Worm (Caenorhabditis elegans) whole organism, late embryonic: Measurements from ENCODE around the gene C46C2.5.

ENCODE experiments used
- C08G9.2 ChIP-seq: sonication (generic microtip); optimal IDR thresholded peaks from 2 replicates; lab custom pipeline; 2016; ENCODE audit warnings: mild to moderate bottlenecking, missing genetic modification characterization, moderate library complexity, missing compliant biosample characterization
- C38D4.7 ChIP-seq: fragments of 200-800 bp; sonication (Bioruptor generic); optimal IDR thresholded peaks from 2 replicates; lab custom pipeline; 2018; ENCODE audit warnings: mild to moderate bottlenecking, missing genetic modification characterization, moderate library complexity, missing compliant biosample characterization
- F13H6.1 ChIP-seq: sonication (generic microtip); optimal IDR thresholded peaks from 2 replicates; lab custom pipeline; 2016; ENCODE audit warnings: missing genetic modification characterization, missing compliant biosample characterization
- T23F11.4 ChIP-seq: fragments of 200-800 bp; sonication (Bioruptor generic); optimal IDR thresholded peaks from 2 replicates; lab custom pipeline; 2018; ENCODE audit warnings: mild to moderate bottlenecking, missing genetic modification characterization, missing compliant biosample characterization
- Y22D7AL.16 ChIP-seq: sonication (generic microtip); optimal IDR thresholded peaks from 2 replicates; lab custom pipeline; 2016; ENCODE audit warnings: missing genetic modification characterization, missing compliant biosample characterization
- ahr-1 ChIP-seq: sonication (generic microtip); optimal IDR thresholded peaks from 2 replicates; lab custom pipeline; 2016; ENCODE audit warnings: missing genetic modification characterization, missing compliant biosample characterization
- ceh-19 ChIP-seq: fragments of 200-800 bp; sonication (Bioruptor generic); optimal IDR thresholded peaks from 2 replicates; lab custom pipeline; 2018; ENCODE audit warnings: mild to moderate bottlenecking, missing genetic modification characterization, missing compliant biosample characterization
- ceh-2 ChIP-seq: sonication (generic microtip); optimal IDR thresholded peaks from 2 replicates; lab custom pipeline; 2016; ENCODE audit warnings: missing genotype, missing genetic modification characterization, missing compliant biosample characterization
- ceh-22 ChIP-seq: sonication (generic microtip); optimal IDR thresholded peaks from 2 replicates; lab custom pipeline; 2017; ENCODE audit warnings: missing biosample characterization, missing genetic modification characterization
- ceh-24 ChIP-seq: sonication (generic microtip); optimal IDR thresholded peaks from 2 replicates; lab custom pipeline; 2016; ENCODE audit warnings: mild to moderate bottlenecking, missing genetic modification characterization, missing compliant biosample characterization
- ceh-30 ChIP-seq: fragments of 150-350 bp; optimal IDR thresholded peaks from 2 replicates; lab custom pipeline; 2014; ENCODE audit warnings: missing biosample characterization, missing genetic modification characterization
- ceh-34 ChIP-seq: sonication (generic microtip); optimal IDR thresholded peaks from 2 replicates; lab custom pipeline; 2016; ENCODE audit warnings: mild to moderate bottlenecking, missing genetic modification characterization, missing compliant biosample characterization
- ceh-48 ChIP-seq: sonication (generic microtip); optimal IDR thresholded peaks from 2 replicates; lab custom pipeline; 2016; ENCODE audit warnings: missing genetic modification characterization, inconsistent platforms, missing compliant biosample characterization
- ceh-6 ChIP-seq: fragments of 200-800 bp; sonication (Bioruptor generic); optimal IDR thresholded peaks from 2 replicates; lab custom pipeline; 2018; ENCODE audit warnings: mild to moderate bottlenecking, missing genetic modification characterization, missing compliant biosample characterization
- ceh-9 ChIP-seq: sonication (generic microtip); optimal IDR thresholded peaks from 2 replicates; lab custom pipeline; 2016; ENCODE audit warnings: mild to moderate bottlenecking, missing genetic modification characterization, inconsistent platforms, missing compliant biosample characterization
- dmd-4 ChIP-seq: sonication (generic microtip); optimal IDR thresholded peaks from 2 replicates; lab custom pipeline; 2016; ENCODE audit warnings: borderline replicate concordance, missing genetic modification characterization, missing compliant biosample characterization
- dve-1 ChIP-seq: sonication (generic microtip); optimal IDR thresholded peaks from 2 replicates; lab custom pipeline; 2017; ENCODE audit warnings: antibody characterized with exemption, mild to moderate bottlenecking, missing genetic modification characterization, missing compliant biosample characterization
- elt-2 ChIP-seq: sonication (generic microtip); optimal IDR thresholded peaks from 2 replicates; lab custom pipeline; 2016; ENCODE audit warnings: missing genetic modification reagents, missing genetic modification characterization, missing compliant biosample characterization
- elt-4 ChIP-seq: sonication (generic microtip); optimal IDR thresholded peaks from 2 replicates; lab custom pipeline; 2016; ENCODE audit warnings: missing genetic modification characterization, missing compliant biosample characterization
- ets-4 ChIP-seq: sonication (generic microtip); optimal IDR thresholded peaks from 2 replicates; lab custom pipeline; 2016; ENCODE audit warnings: missing genetic modification characterization, missing compliant biosample characterization
- fax-1 ChIP-seq: sonication (generic microtip); optimal IDR thresholded peaks from 2 replicates; lab custom pipeline; 2016; ENCODE audit warnings: missing genotype, missing genetic modification characterization, missing compliant biosample characterization
- fkh-6 ChIP-seq: sonication (generic microtip); optimal IDR thresholded peaks from 2 replicates; lab custom pipeline; 2016; ENCODE audit warnings: missing genetic modification characterization, missing compliant biosample characterization
- gmeb-2 ChIP-seq: sonication (generic microtip); optimal IDR thresholded peaks from 2 replicates; lab custom pipeline; 2016; ENCODE audit warnings: missing genetic modification characterization, inconsistent platforms, missing compliant biosample characterization
- hlh-13 ChIP-seq: fragments of 200-800 bp; sonication (Bioruptor generic); optimal IDR thresholded peaks from 2 replicates; lab custom pipeline; 2018; ENCODE audit warnings: mild to moderate bottlenecking, missing genetic modification characterization, missing compliant biosample characterization
- hlh-15 ChIP-seq: sonication (generic microtip); optimal IDR thresholded peaks from 2 replicates; lab custom pipeline; 2016; ENCODE audit warnings: missing genetic modification characterization, missing compliant biosample characterization
- hlh-30 ChIP-seq: sonication (generic microtip); optimal IDR thresholded peaks from 2 replicates; lab custom pipeline; 2017; ENCODE audit warnings: antibody characterized with exemption, missing genetic modification characterization, missing compliant biosample characterization; ENCODE audit not compliant: insufficient read depth
- hlh-6 ChIP-seq: sonication (generic microtip); optimal IDR thresholded peaks from 2 replicates; lab custom pipeline; 2016; ENCODE audit warnings: missing genotype, missing genetic modification characterization, missing compliant biosample characterization
- mec-3 ChIP-seq: sonication (generic microtip); optimal IDR thresholded peaks from 2 replicates; lab custom pipeline; 2016; ENCODE audit warnings: borderline replicate concordance, missing genetic modification characterization, missing compliant biosample characterization
- nhr-11 ChIP-seq: fragments of 150-350 bp; optimal IDR thresholded peaks from 2 replicates; lab custom pipeline; 2014; ENCODE audit warnings: missing biosample characterization, missing genetic modification characterization
- npax-4 ChIP-seq: sonication (generic microtip); optimal IDR thresholded peaks from 2 replicates; lab custom pipeline; 2016; ENCODE audit warnings: missing genetic modification characterization, missing compliant biosample characterization
- odd-2 ChIP-seq: sonication (generic microtip); optimal IDR thresholded peaks from 2 replicates; lab custom pipeline; 2017; ENCODE audit warnings: antibody characterized with exemption, mild to moderate bottlenecking, missing genetic modification characterization, missing compliant biosample characterization
- pag-3 ChIP-seq: sonication (generic microtip); optimal IDR thresholded peaks from 2 replicates; lab custom pipeline; 2016; ENCODE audit warnings: missing compliant biosample characterization, missing genetic modification characterization, borderline replicate concordance
- pax-1 ChIP-seq: fragments of 150-350 bp; optimal IDR thresholded peaks from 2 replicates; lab custom pipeline; 2014; ENCODE audit warnings: missing biosample characterization, missing genetic modification characterization
- rnt-1 ChIP-seq: sonication (generic microtip); optimal IDR thresholded peaks from 2 replicates; lab custom pipeline; 2016; ENCODE audit warnings: missing genetic modification characterization, missing compliant biosample characterization
- sox-2 ChIP-seq: fragments of 200-800 bp; sonication (Bioruptor generic); IDR thresholded peaks from 2 replicates; pipeline ENCODE4 v1.3.6; 2022; ENCODE audit warnings: missing genetic modification reagents, missing genetic modification characterization, missing compliant biosample characterization
- syd-9 ChIP-seq: sonication (generic microtip); optimal IDR thresholded peaks from 2 replicates; lab custom pipeline; 2016; ENCODE audit warnings: mild to moderate bottlenecking, missing genetic modification characterization, moderate library complexity, missing compliant biosample characterization
- unc-42 ChIP-seq: sonication (generic microtip); optimal IDR thresholded peaks from 2 replicates; lab custom pipeline; 2016; ENCODE audit warnings: missing genotype, missing genetic modification characterization, missing compliant biosample characterization
- unc-86 ChIP-seq: sonication (generic microtip); optimal IDR thresholded peaks from 2 replicates; lab custom pipeline; 2016; ENCODE audit warnings: missing genetic modification characterization, missing compliant biosample characterization

Gene C46C2.5

DNA sequence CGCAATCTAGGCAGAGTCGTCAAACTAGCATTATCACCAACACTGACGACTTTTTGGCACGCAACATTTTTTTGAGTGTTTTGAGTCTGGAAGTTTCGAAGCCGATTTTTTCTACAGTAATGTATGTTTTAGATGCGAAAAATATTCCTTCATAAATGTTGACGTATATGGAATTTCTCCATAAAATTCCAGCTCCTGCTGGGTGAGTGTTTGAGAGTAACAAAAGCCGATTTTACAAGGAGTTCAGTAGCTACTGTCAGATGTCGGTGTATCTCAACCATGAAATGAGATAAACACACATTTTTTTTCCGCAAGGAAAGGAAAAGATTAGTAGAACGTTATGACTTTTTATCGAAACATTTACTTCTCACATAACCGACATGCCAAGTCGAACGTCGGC, 22.4 kb upstream of the C46C2.5 start:
- no peak for TF ChIP-seq gmeb-2 (tag; lab: Kevin White, UChicago)
- TF ChIP-seq T23F11.4 (GFP tag; lab: Kevin White, UChicago), result no peak
- no peak for TF ChIP-seq syd-9 (tag; lab: Kevin White, UChicago)
- no peak for TF ChIP-seq nhr-11 (tag; lab: Kevin White, UChicago)
- no peak for TF ChIP-seq ceh-22
- no peak for TF ChIP-seq odd-2 (tag; lab: Kevin White, UChicago)
- no peak for TF ChIP-seq ceh-2 (tag; lab: Kevin White, UChicago)
- no peak for TF ChIP-seq Y22D7AL.16 (tag; lab: Kevin White, UChicago)
- no peak for TF ChIP-seq ahr-1 (tag; lab: Kevin White, UChicago)
- no peak for TF ChIP-seq ets-4
- TF ChIP-seq unc-86 (tag; lab: Kevin White, UChicago), result no peak
- TF ChIP-seq hlh-6, result no peak
- no peak for TF ChIP-seq ceh-34 (tag; lab: Kevin White, UChicago)
- no peak for TF ChIP-seq hlh-30 (tag; lab: Kevin White, UChicago)
- no peak for TF ChIP-seq unc-42
- no peak for TF ChIP-seq ceh-19

- no peak for TF ChIP-seq odd-2 (tag; lab: Kevin White, UChicago)
- TF ChIP-seq mec-3 (tag; lab: Kevin White, UChicago), result no peak
- no peak for TF ChIP-seq elt-4 (tag; lab: Kevin White, UChicago)
- TF ChIP-seq C08G9.2, result no peak
- TF ChIP-seq gmeb-2 (tag; lab: Kevin White, UChicago), result no peak
- no peak for TF ChIP-seq ceh-24
- TF ChIP-seq F13H6.1 (tag; lab: Kevin White, UChicago), result no peak
- TF ChIP-seq ceh-9, result no peak
Measured at ce11 chrIV:9212121-9212520, 19.7 kb upstream of the C46C2.5 start, which contains the start of gene C46C2.6. Gene C46C2.6, plus strand, starts transcription at chrIV:9212421.

- TF ChIP-seq Y22D7AL.16 (tag; lab: Kevin White, UChicago), result no peak
- no peak for TF ChIP-seq hlh-15 (tag; lab: Kevin White, UChicago)
- no peak for TF ChIP-seq fkh-6 (tag; lab: Kevin White, UChicago)
- TF ChIP-seq ceh-24, result no peak
- TF ChIP-seq rnt-1 (tag; lab: Kevin White, UChicago), result no peak
- no peak for TF ChIP-seq pag-3
Measured at ce11 chrIV:9210841-9211240, 18.4 kb upstream of the C46C2.5 start.

- no peak for TF ChIP-seq sox-2
- TF ChIP-seq ceh-6 (GFP tag; lab: Kevin White, UChicago), result no peak
- TF ChIP-seq npax-4 (tag; lab: Kevin White, UChicago), result no peak
- TF ChIP-seq ceh-30, result no peak
- TF ChIP-seq elt-2 (tag; lab: Kevin White, UChicago), result no peak
- no peak for TF ChIP-seq hlh-13 (GFP tag; lab: Kevin White, UChicago)
- TF ChIP-seq pag-3, result no peak
- TF ChIP-seq dmd-4 (tag; lab: Kevin White, UChicago), result no peak
- no peak for TF ChIP-seq C38D4.7 (GFP tag; lab: Kevin White, UChicago)
- no peak for TF ChIP-seq dve-1 (tag; lab: Kevin White, UChicago)
- no peak for TF ChIP-seq ceh-24
- no peak for TF ChIP-seq ceh-48 (tag; lab: Kevin White, UChicago)
- no peak for TF ChIP-seq fax-1 (tag; lab: Kevin White, UChicago)
- TF ChIP-seq hlh-15 (tag; lab: Kevin White, UChicago), result no peak
- TF ChIP-seq pax-1 (tag; lab: Kevin White, UChicago), result no peak
Measured at ce11 chrIV:9199939-9200202, 7.4 kb upstream of the C46C2.5 start, which contains the start of gene wnk-1. Gene wnk-1, plus strand, starts transcription at chrIV:9200103.
